Fruit fly (Drosophila melanogaster): ENCODE measurements around the gene mld.

DNA sequence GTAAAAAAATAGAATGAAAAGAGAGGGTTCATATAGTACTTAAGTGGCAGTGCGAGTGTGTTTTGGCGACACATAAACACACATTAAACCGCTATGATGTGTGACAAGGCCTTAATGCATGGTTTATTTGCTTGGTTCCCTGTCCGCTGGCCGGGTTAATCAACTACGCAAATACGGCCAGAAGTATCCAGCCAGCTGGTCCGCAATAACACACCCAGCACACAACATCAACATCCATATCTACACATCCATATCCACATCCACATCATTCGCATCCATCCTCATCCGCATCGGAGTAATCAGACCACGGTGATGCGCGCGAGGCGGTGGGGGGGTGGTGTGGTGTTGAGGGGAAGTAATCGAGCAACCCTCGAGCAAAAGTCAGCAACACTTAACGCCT, 21.4 kb downstream of the mld start:
- TF ChIP-seq CG8478 (optimal IDR thresholded peaks at IDR 0.05), result no peak
- no peak for TF ChIP-seq psq (optimal IDR thresholded peaks at IDR 0.05)
- TF ChIP-seq Dll (optimal IDR thresholded peaks at IDR 0.05), result no peak
- no peak for TF ChIP-seq pan (optimal IDR thresholded peaks at IDR 0.05)
- no peak for TF ChIP-seq usp (GFP tag; optimal IDR thresholded peaks at IDR 0.05)

Measured in whole organism.